Worm (Caenorhabditis elegans) whole organism, L2 larva: Measurements from ENCODE around the gene F59E12.1.

Source experiments
- C34F6.9 ChIP-seq: fragments of 150-350 bp; optimal IDR thresholded peaks from 2 replicates; lab custom pipeline; 2014; ENCODE audit warnings: missing biosample characterization, missing genetic modification characterization
- F13H6.1 ChIP-seq: sonication (generic microtip); optimal IDR thresholded peaks from 2 replicates; lab custom pipeline; 2016; ENCODE audit warnings: missing genetic modification characterization, missing compliant biosample characterization
- R02D3.7 ChIP-seq: fragments of 150-350 bp; optimal IDR thresholded peaks from 2 replicates; lab custom pipeline; 2014; ENCODE audit warnings: missing biosample characterization, missing genetic modification characterization
- Y55F3AM.14 ChIP-seq: fragments of 200-800 bp; sonication (Bioruptor generic); optimal IDR thresholded peaks from 2 replicates; lab custom pipeline; 2018; ENCODE audit warnings: mild to moderate bottlenecking, missing genetic modification characterization, missing compliant biosample characterization
- alr-1 ChIP-seq: fragments of 150-350 bp; optimal IDR thresholded peaks from 2 replicates; lab custom pipeline; 2014; ENCODE audit warnings: missing biosample characterization, missing genetic modification characterization
- aly-2 ChIP-seq: fragments of 150-350 bp; optimal IDR thresholded peaks from 2 replicates; lab custom pipeline; 2014; ENCODE audit warnings: missing biosample characterization, missing genetic modification characterization
- ama-1 ChIP-seq: fragments of 150-350 bp; optimal IDR thresholded peaks from 2 replicates; lab custom pipeline; 2018; ENCODE audit warnings: inconsistent platforms
- ceh-16 ChIP-seq: fragments of 150-350 bp; optimal IDR thresholded peaks from 2 replicates; lab custom pipeline; 2014; ENCODE audit warnings: missing biosample characterization, missing genetic modification characterization
- crh-2 ChIP-seq: sonication (generic microtip); optimal IDR thresholded peaks from 2 replicates; lab custom pipeline; 2017; ENCODE audit warnings: missing biosample characterization, missing genetic modification characterization
- elt-1 ChIP-seq: fragments of 150-350 bp; optimal IDR thresholded peaks from 2 replicates; lab custom pipeline; 2014; ENCODE audit warnings: missing biosample characterization, missing genetic modification characterization
- fos-1 ChIP-seq: fragments of 150-350 bp; optimal IDR thresholded peaks from 2 replicates; lab custom pipeline; 2014; ENCODE audit warnings: missing biosample characterization, missing genetic modification characterization
- gmeb-1 ChIP-seq: fragments of 150-350 bp; optimal IDR thresholded peaks from 2 replicates; lab custom pipeline; 2014; ENCODE audit warnings: missing biosample characterization, missing genetic modification characterization
- lin-11 ChIP-seq: fragments of 150-350 bp; sonication (generic microtip); optimal IDR thresholded peaks from 2 replicates; lab custom pipeline; 2014; ENCODE audit warnings: missing biosample characterization, missing genetic modification characterization, inconsistent platforms, mixed read lengths
- lin-13 ChIP-seq: fragments of 150-350 bp; optimal IDR thresholded peaks from 2 replicates; lab custom pipeline; 2014; ENCODE audit warnings: missing biosample characterization, missing genetic modification reagents, missing genetic modification characterization
- lin-39 ChIP-seq: fragments of 150-350 bp; optimal IDR thresholded peaks from 2 replicates; lab custom pipeline; 2014; ENCODE audit warnings: missing biosample characterization, missing genetic modification reagents, missing genetic modification characterization
- lsy-2 ChIP-seq, 2 experiments: fragments of 150-350 bp in 1 of 2; sonication (generic microtip) in 1 of 2; optimal IDR thresholded peaks; 2 replicates each; lab custom pipeline; 2014 to 2017; ENCODE audit warnings: missing biosample characterization in 2 of 2, missing genetic modification characterization in 2 of 2
- mab-5 ChIP-seq: fragments of 150-350 bp; optimal IDR thresholded peaks from 2 replicates; lab custom pipeline; 2014; ENCODE audit warnings: missing biosample characterization, missing genetic modification characterization
- mbf-1 ChIP-seq: sonication (generic microtip); optimal IDR thresholded peaks from 2 replicates; lab custom pipeline; 2017; ENCODE audit warnings: missing biosample characterization, missing genetic modification characterization
- nhr-129 ChIP-seq: fragments of 150-350 bp; optimal IDR thresholded peaks from 2 replicates; lab custom pipeline; 2014; ENCODE audit warnings: missing biosample characterization, missing genetic modification characterization
- nhr-21 ChIP-seq: fragments of 150-350 bp; optimal IDR thresholded peaks from 2 replicates; lab custom pipeline; 2014; ENCODE audit warnings: missing biosample characterization, missing genetic modification characterization
- nhr-237 ChIP-seq: fragments of 150-350 bp; optimal IDR thresholded peaks from 2 replicates; lab custom pipeline; 2014; ENCODE audit warnings: missing biosample characterization, missing genetic modification characterization
- nhr-77 ChIP-seq: fragments of 150-350 bp; optimal IDR thresholded peaks from 2 replicates; lab custom pipeline; 2014; ENCODE audit warnings: missing biosample characterization, missing genetic modification characterization
- sem-4 ChIP-seq: fragments of 150-350 bp; optimal IDR thresholded peaks from 2 replicates; lab custom pipeline; 2014; ENCODE audit warnings: missing biosample characterization, missing genetic modification reagents, missing genetic modification characterization
- skn-1 ChIP-seq: sonication (generic microtip); optimal IDR thresholded peaks from 2 replicates; lab custom pipeline; 2017; ENCODE audit warnings: missing biosample characterization, missing genetic modification characterization
- sma-3 ChIP-seq: sonication (generic microtip); optimal IDR thresholded peaks from 2 replicates; lab custom pipeline; 2016; ENCODE audit warnings: missing genetic modification reagents, missing genetic modification characterization, missing compliant biosample characterization
- sma-9 ChIP-seq, 2 experiments: fragments of 150-350 bp in 1 of 2; sonication (generic microtip) in 1 of 2; optimal IDR thresholded peaks; 2 replicates each; lab custom pipeline; 2014 to 2016; ENCODE audit warnings: missing genetic modification characterization in 2 of 2, mild to moderate bottlenecking in 1 of 2, missing biosample characterization in 1 of 2, missing compliant biosample characterization in 1 of 2, missing genetic modification reagents in 1 of 2, moderate library complexity in 1 of 2
- snpc-4 ChIP-seq: fragments of 150-350 bp; optimal IDR thresholded peaks from 2 replicates; lab custom pipeline; 2014; ENCODE audit warnings: missing biosample characterization, missing genetic modification characterization
- unc-39 ChIP-seq: fragments of 150-350 bp; optimal IDR thresholded peaks from 2 replicates; lab custom pipeline; 2014; ENCODE audit warnings: missing biosample characterization, missing genetic modification characterization
- unc-55 ChIP-seq: fragments of 150-350 bp; sonication (generic microtip); optimal IDR thresholded peaks from 3 replicates; lab custom pipeline; 2014; ENCODE audit warnings: missing biosample characterization, missing genetic modification reagents, missing genetic modification characterization
- ztf-11 ChIP-seq: sonication (generic microtip); optimal IDR thresholded peaks from 2 replicates; lab custom pipeline; 2017; ENCODE audit warnings: missing biosample characterization, missing genetic modification characterization
- ztf-4 ChIP-seq: fragments of 150-350 bp; optimal IDR thresholded peaks from 2 replicates; lab custom pipeline; 2014; ENCODE audit warnings: missing biosample characterization, missing genetic modification characterization

The F59E12.1 gene

ce11 chrII:5638059-5638458 is 16.3 kb upstream of the F59E12.1 start, which contains the start of gene F59E12.3:
Gene F59E12.3 (plus strand): TSS chrII:5638359.
- TF ChIP-seq lin-39 = no peak
- TF ChIP-seq aly-2 = no peak
- no peak for TF ChIP-seq sma-9 (GFP tag; optimal IDR thresholded peaks at IDR 0.05; lab: Kevin White, UChicago)
- TF ChIP-seq sma-9 (tag; optimal IDR thresholded peaks at IDR 0.05; lab: Kevin White, UChicago) = no peak
- TF ChIP-seq ztf-4 = no peak
- TF ChIP-seq lsy-2 (tag; optimal IDR thresholded peaks at IDR 0.05; lab: Kevin White, UChicago) = no peak
- TF ChIP-seq mbf-1 (tag; lab: Kevin White, UChicago) = no peak
- no peak for TF ChIP-seq ceh-16 (tag; lab: Kevin White, UChicago)
- no peak for TF ChIP-seq skn-1
- TF ChIP-seq sma-3 = no peak
- no peak for TF ChIP-seq alr-1 (tag; lab: Kevin White, UChicago)
- no peak for TF ChIP-seq snpc-4 (tag; lab: Kevin White, UChicago)
- TF ChIP-seq crh-2 (tag; lab: Kevin White, UChicago) = no peak
- TF ChIP-seq mab-5 (tag; lab: Kevin White, UChicago) = no peak
- TF ChIP-seq, all 48 proteins: peak for 0

ce11 chrII:5640362-5641079 is 13.8 kb upstream of the F59E12.1 start:
- TF ChIP-seq unc-55 (GFP tag; lab: Kevin White, UChicago) = no peak
- TF ChIP-seq Y55F3AM.14 (GFP tag; lab: Kevin White, UChicago) = no peak
- no peak for TF ChIP-seq fos-1 (tag; lab: Kevin White, UChicago)
- no peak for TF ChIP-seq lin-39
- no peak for TF ChIP-seq ama-1 (lab: Kevin White, UChicago)
- TF ChIP-seq, all 48 proteins: peak for 0

ce11 chrII:5642110-5642509 is 12.2 kb upstream of the F59E12.1 start:
- no peak for TF ChIP-seq R02D3.7
- no peak for TF ChIP-seq lin-39
- no peak for TF ChIP-seq sem-4 (tag; lab: Kevin White, UChicago)
- TF ChIP-seq unc-55 (GFP tag; lab: Kevin White, UChicago) = no peak
- TF ChIP-seq unc-39 (tag; lab: Kevin White, UChicago) = no peak
- no peak for TF ChIP-seq nhr-237 (tag; lab: Kevin White, UChicago)

- TF ChIP-seq nhr-237 (tag; lab: Kevin White, UChicago) (no peak), sma-3 (no peak), C34F6.9 (tag; lab: Kevin White, UChicago) (no peak)
Observed at ce11 chrII:5646942-5647341, 7.4 kb upstream of the F59E12.1 start, which contains the start of gene F59E12.9. Gene F59E12.9 (minus strand): TSS chrII:5647042.

ce11 chrII:5648272-5648671 is 6.0 kb upstream of the F59E12.1 start, which contains the start of gene ddl-1:
Gene ddl-1 (minus strand): TSS chrII:5648372.
- TF ChIP-seq sem-4 (tag; lab: Kevin White, UChicago) (no peak), F13H6.1 (tag; lab: Kevin White, UChicago) (no peak), fos-1 (tag; lab: Kevin White, UChicago) (no peak), lin-11 (tag; lab: Kevin White, UChicago) (no peak), alr-1 (tag; lab: Kevin White, UChicago) (no peak), nhr-77 (tag; lab: Kevin White, UChicago) (no peak), unc-39 (tag; lab: Kevin White, UChicago) (no peak), nhr-237 (tag; lab: Kevin White, UChicago) (no peak)

ce11 chrII:5649236-5650004 is 4.9 kb upstream of the F59E12.1 start, which contains the start of the genes sam-4, F59E12.17 and zyg-1:
Gene sam-4 (minus strand): TSS chrII:5649286.
Gene F59E12.17 (minus strand): TSS chrII:5649470.
Gene zyg-1 (plus strand): TSS chrII:5649748.
- TF ChIP-seq lsy-2 (tag; optimal IDR thresholded peaks at IDR 0.05; lab: Kevin White, UChicago) = peak in 1 of 2 experiments; percentile 81
- no peak for TF ChIP-seq lin-13 (GFP tag; lab: Kevin White, UChicago)
- TF ChIP-seq fos-1 (tag; lab: Kevin White, UChicago) = peak; percentile 41
- TF ChIP-seq gmeb-1 (tag; lab: Kevin White, UChicago) = peak; percentile 53
- TF ChIP-seq mab-5 (tag; lab: Kevin White, UChicago) = no peak
- peak; percentile 42 for TF ChIP-seq sma-3
- no peak for TF ChIP-seq elt-1
- TF ChIP-seq ztf-11 (tag; lab: Kevin White, UChicago) = no peak
- TF ChIP-seq snpc-4 (tag; lab: Kevin White, UChicago) = peak; percentile 20
- TF ChIP-seq lin-39 = no peak
- TF ChIP-seq R02D3.7 = no peak
- no peak for TF ChIP-seq nhr-21 (tag; lab: Kevin White, UChicago)
- peak; percentile 56 for TF ChIP-seq crh-2 (tag; lab: Kevin White, UChicago)
- peak; percentile 93 for TF ChIP-seq unc-55 (GFP tag; lab: Kevin White, UChicago)
- TF ChIP-seq ceh-16 (tag; lab: Kevin White, UChicago) = no peak
- TF ChIP-seq nhr-129 = peak; percentile 78
- peak; percentile 20 for TF ChIP-seq F13H6.1 (tag; lab: Kevin White, UChicago)
- peak; percentile 84 for TF ChIP-seq C34F6.9 (tag; lab: Kevin White, UChicago)
